Worm (Caenorhabditis elegans) whole organism, mixed stage, embryonic: ENCODE results near the gene math-44.

Source experiments
- lsy-2 ChIP-seq: fragments of 150-350 bp; optimal IDR thresholded peaks from 2 replicates; lab custom pipeline; 2014; ENCODE audit warnings: missing biosample characterization, missing genetic modification characterization
- mep-1 ChIP-seq: fragments of 150-350 bp; optimal IDR thresholded peaks from 2 replicates; lab custom pipeline; 2017; ENCODE audit warnings: missing biosample characterization, missing genetic modification reagents, missing genetic modification characterization, inconsistent platforms
- pha-4 ChIP-seq: fragments of 150-350 bp; optimal IDR thresholded peaks from 2 replicates; lab custom pipeline; 2018; ENCODE audit warnings: missing biosample characterization, missing genetic modification reagents, missing genetic modification characterization
- sem-2 ChIP-seq: fragments of 200-800 bp; sonication (Bioruptor generic); optimal IDR thresholded peaks from 2 replicates; lab custom pipeline; 2018; ENCODE audit warnings: mild to moderate bottlenecking, missing genetic modification characterization, missing compliant biosample characterization
- snpc-4 ChIP-seq: fragments of 150-350 bp; optimal IDR thresholded peaks from 2 replicates; lab custom pipeline; 2014; ENCODE audit warnings: missing biosample characterization, missing genetic modification characterization
- tbx-8 ChIP-seq: fragments of 200-800 bp; sonication (Bioruptor generic); optimal IDR thresholded peaks from 2 replicates; lab custom pipeline; 2018; ENCODE audit warnings: mild to moderate bottlenecking, missing genetic modification characterization, moderate library complexity, missing compliant biosample characterization
- unc-39 ChIP-seq: fragments of 150-350 bp; optimal IDR thresholded peaks from 2 replicates; lab custom pipeline; 2014; ENCODE audit warnings: missing biosample characterization, missing genetic modification characterization
- unc-62 ChIP-seq: fragments of 150-350 bp; optimal IDR thresholded peaks from 2 replicates; lab custom pipeline; 2014; ENCODE audit warnings: missing biosample characterization, missing genetic modification reagents, missing genetic modification characterization
- ztf-11 ChIP-seq: fragments of 150-350 bp; optimal IDR thresholded peaks from 2 replicates; lab custom pipeline; 2014; ENCODE audit warnings: missing biosample characterization, missing genetic modification characterization

- TF ChIP-seq lsy-2 (no peak), tbx-8 (GFP tag; lab: Kevin White, UChicago) (no peak), sem-2 (GFP tag; lab: Kevin White, UChicago) (no peak), snpc-4 (tag; lab: Kevin White, UChicago) (no peak), pha-4 (no peak), mep-1 (no peak), ztf-11 (tag; lab: Kevin White, UChicago) (no peak), unc-62 (GFP tag; lab: Kevin White, UChicago) (no peak), unc-39 (tag; lab: Kevin White, UChicago) (no peak)
Measured at ce11 chrII:1945093-1945492, 44.0 kb upstream of the math-44 start, which contains the start of gene ZK250.14.
